Worm (Caenorhabditis elegans) whole organism, L2 larva: ENCODE results near the gene F49F1.4.
A peak's percentile ranks its signal among the peaks of the same experiment; 100 is the strongest.
"Not testable (repeated sequence)": the region's sequence is repeated elsewhere in the genome, so short reads cannot be mapped to it uniquely, and the experiment has no call there.

Experiments
- C34F6.9 ChIP-seq: fragments of 150-350 bp; optimal IDR thresholded peaks from 2 replicates; lab custom pipeline; 2014; ENCODE audit warnings: missing biosample characterization, missing genetic modification characterization
- Y55F3AM.14 ChIP-seq: fragments of 200-800 bp; sonication (Bioruptor generic); optimal IDR thresholded peaks from 2 replicates; lab custom pipeline; 2018; ENCODE audit warnings: mild to moderate bottlenecking, missing genetic modification characterization, missing compliant biosample characterization
- ZK546.5 ChIP-seq: sonication (generic microtip); optimal IDR thresholded peaks from 2 replicates; lab custom pipeline; 2017; ENCODE audit warnings: missing biosample characterization, missing genetic modification characterization
- alr-1 ChIP-seq: fragments of 150-350 bp; optimal IDR thresholded peaks from 2 replicates; lab custom pipeline; 2014; ENCODE audit warnings: missing biosample characterization, missing genetic modification characterization
- aly-2 ChIP-seq: fragments of 150-350 bp; optimal IDR thresholded peaks from 2 replicates; lab custom pipeline; 2014; ENCODE audit warnings: missing biosample characterization, missing genetic modification characterization
- blmp-1 ChIP-seq: sonication (generic microtip); optimal IDR thresholded peaks from 2 replicates; lab custom pipeline; 2017; ENCODE audit warnings: missing genetic modification characterization, mild to moderate bottlenecking, missing compliant biosample characterization, antibody characterized with exemption, moderate library complexity; ENCODE audit not compliant: insufficient read depth
- ceh-16 ChIP-seq: fragments of 150-350 bp; optimal IDR thresholded peaks from 2 replicates; lab custom pipeline; 2014; ENCODE audit warnings: missing biosample characterization, missing genetic modification characterization
- ceh-82 ChIP-seq: fragments of 150-350 bp; optimal IDR thresholded peaks from 2 replicates; lab custom pipeline; 2014; ENCODE audit warnings: missing biosample characterization, missing genetic modification characterization
- crh-2 ChIP-seq: sonication (generic microtip); optimal IDR thresholded peaks from 2 replicates; lab custom pipeline; 2017; ENCODE audit warnings: missing biosample characterization, missing genetic modification characterization
- dmd-4 ChIP-seq: sonication (generic microtip); optimal IDR thresholded peaks from 2 replicates; lab custom pipeline; 2017; ENCODE audit warnings: missing biosample characterization, missing genetic modification characterization
- egl-27 ChIP-seq: sonication (generic microtip); optimal IDR thresholded peaks from 3 replicates; lab custom pipeline; 2017; ENCODE audit warnings: missing biosample characterization, missing genetic modification reagents, missing genetic modification characterization
- elt-1 ChIP-seq: fragments of 150-350 bp; optimal IDR thresholded peaks from 2 replicates; lab custom pipeline; 2014; ENCODE audit warnings: missing biosample characterization, missing genetic modification characterization
- elt-3 ChIP-seq: sonication (generic microtip); optimal IDR thresholded peaks from 2 replicates; lab custom pipeline; 2017; ENCODE audit warnings: missing biosample characterization, missing genetic modification characterization
- fos-1 ChIP-seq: fragments of 150-350 bp; optimal IDR thresholded peaks from 2 replicates; lab custom pipeline; 2014; ENCODE audit warnings: missing biosample characterization, missing genetic modification characterization
- gmeb-1 ChIP-seq: fragments of 150-350 bp; optimal IDR thresholded peaks from 2 replicates; lab custom pipeline; 2014; ENCODE audit warnings: missing biosample characterization, missing genetic modification characterization
- lin-11 ChIP-seq: fragments of 150-350 bp; sonication (generic microtip); optimal IDR thresholded peaks from 2 replicates; lab custom pipeline; 2014; ENCODE audit warnings: missing biosample characterization, missing genetic modification characterization, inconsistent platforms, mixed read lengths
- lin-13 ChIP-seq: fragments of 150-350 bp; optimal IDR thresholded peaks from 2 replicates; lab custom pipeline; 2014; ENCODE audit warnings: missing biosample characterization, missing genetic modification reagents, missing genetic modification characterization
- lin-39 ChIP-seq: fragments of 150-350 bp; optimal IDR thresholded peaks from 2 replicates; lab custom pipeline; 2014; ENCODE audit warnings: missing biosample characterization, missing genetic modification reagents, missing genetic modification characterization
- mab-5 ChIP-seq: fragments of 150-350 bp; optimal IDR thresholded peaks from 2 replicates; lab custom pipeline; 2014; ENCODE audit warnings: missing biosample characterization, missing genetic modification characterization
- mbf-1 ChIP-seq: sonication (generic microtip); optimal IDR thresholded peaks from 2 replicates; lab custom pipeline; 2017; ENCODE audit warnings: missing biosample characterization, missing genetic modification characterization
- mdl-1 ChIP-seq, 2 experiments: fragments of 150-350 bp in 1 of 2; sonication (generic microtip) in 1 of 2; optimal IDR thresholded peaks; 2 replicates each; lab custom pipeline; 2017; ENCODE audit warnings: missing biosample characterization in 2 of 2, missing genetic modification characterization in 2 of 2
- nhr-11 ChIP-seq: fragments of 150-350 bp; optimal IDR thresholded peaks from 2 replicates; lab custom pipeline; 2014; ENCODE audit warnings: missing biosample characterization, missing genetic modification characterization
- nhr-12 ChIP-seq: fragments of 150-350 bp; optimal IDR thresholded peaks from 2 replicates; lab custom pipeline; 2014; ENCODE audit warnings: missing biosample characterization, missing genetic modification characterization
- nhr-129 ChIP-seq: fragments of 150-350 bp; optimal IDR thresholded peaks from 2 replicates; lab custom pipeline; 2014; ENCODE audit warnings: missing biosample characterization, missing genetic modification characterization
- nhr-21 ChIP-seq: fragments of 150-350 bp; optimal IDR thresholded peaks from 2 replicates; lab custom pipeline; 2014; ENCODE audit warnings: missing biosample characterization, missing genetic modification characterization
- nhr-23 ChIP-seq: fragments of 150-350 bp; optimal IDR thresholded peaks from 2 replicates; lab custom pipeline; 2014; ENCODE audit warnings: missing biosample characterization, missing genetic modification reagents, missing genetic modification characterization
- nhr-25 ChIP-seq: fragments of 150-350 bp; sonication (generic microtip); optimal IDR thresholded peaks from 3 replicates; lab custom pipeline; 2014; ENCODE audit warnings: missing biosample characterization, missing genetic modification characterization
- nhr-6 ChIP-seq: fragments of 150-350 bp; optimal IDR thresholded peaks from 2 replicates; lab custom pipeline; 2014; ENCODE audit warnings: missing biosample characterization, missing genetic modification characterization
- nhr-77 ChIP-seq: fragments of 150-350 bp; optimal IDR thresholded peaks from 2 replicates; lab custom pipeline; 2014; ENCODE audit warnings: missing biosample characterization, missing genetic modification characterization
- peb-1 ChIP-seq: fragments of 150-350 bp; optimal IDR thresholded peaks from 2 replicates; lab custom pipeline; 2014; ENCODE audit warnings: missing biosample characterization, missing genetic modification characterization
- skn-1 ChIP-seq: sonication (generic microtip); optimal IDR thresholded peaks from 2 replicates; lab custom pipeline; 2017; ENCODE audit warnings: missing biosample characterization, missing genetic modification characterization
- sma-3 ChIP-seq: sonication (generic microtip); optimal IDR thresholded peaks from 2 replicates; lab custom pipeline; 2016; ENCODE audit warnings: missing genetic modification reagents, missing genetic modification characterization, missing compliant biosample characterization
- sma-9 ChIP-seq, 2 experiments: fragments of 150-350 bp in 1 of 2; sonication (generic microtip) in 1 of 2; optimal IDR thresholded peaks; 2 replicates each; lab custom pipeline; 2014 to 2016; ENCODE audit warnings: missing genetic modification characterization in 2 of 2, mild to moderate bottlenecking in 1 of 2, missing biosample characterization in 1 of 2, missing compliant biosample characterization in 1 of 2, missing genetic modification reagents in 1 of 2, moderate library complexity in 1 of 2
- snpc-4 ChIP-seq: fragments of 150-350 bp; optimal IDR thresholded peaks from 2 replicates; lab custom pipeline; 2014; ENCODE audit warnings: missing biosample characterization, missing genetic modification characterization
- unc-62 ChIP-seq: fragments of 150-350 bp; optimal IDR thresholded peaks from 2 replicates; lab custom pipeline; 2014; ENCODE audit warnings: missing biosample characterization, missing genetic modification reagents, missing genetic modification characterization
- zag-1 ChIP-seq: fragments of 150-350 bp; optimal IDR thresholded peaks from 2 replicates; lab custom pipeline; 2014; ENCODE audit warnings: missing biosample characterization, missing genetic modification characterization
- ztf-11 ChIP-seq: sonication (generic microtip); optimal IDR thresholded peaks from 2 replicates; lab custom pipeline; 2017; ENCODE audit warnings: missing biosample characterization, missing genetic modification characterization

The F49F1.4 gene

ce11 chrIV:4147891-4148290, 32.4 kb upstream of the F49F1.4 start:
- no peak for TF ChIP-seq gmeb-1 (tag; lab: Kevin White, UChicago)
- TF ChIP-seq fos-1 (tag; lab: Kevin White, UChicago): peak; percentile 91
- TF ChIP-seq, all 48 proteins: peak for 1

- TF ChIP-seq gmeb-1 (tag; lab: Kevin White, UChicago): no peak
- TF ChIP-seq sma-3 (GFP tag; lab: Kevin White, UChicago): no peak
- no peak for TF ChIP-seq Y55F3AM.14 (GFP tag; lab: Kevin White, UChicago)
- TF ChIP-seq nhr-12: no peak
- TF ChIP-seq fos-1 (tag; lab: Kevin White, UChicago): no peak
- TF ChIP-seq nhr-129 (tag; lab: Kevin White, UChicago): no peak
- TF ChIP-seq, all 48 proteins: peak for 0
Observed at ce11 chrIV:4144784-4145183, 29.2 kb upstream of the F49F1.4 start, which contains the start of gene R07C12.3. Gene R07C12.3 (plus strand): TSS chrIV:4145084.

ce11 chrIV:4142986-4143385, 27.5 kb upstream of the F49F1.4 start, which contains the start of gene F49F1.12:
Gene F49F1.12 (minus strand): TSS chrIV:4143086.
- TF ChIP-seq ztf-11, blmp-1, nhr-12: not testable (repeated sequence)

- TF ChIP-seq dmd-4 (tag; lab: Kevin White, UChicago): no peak
Observed at ce11 chrIV:4141311-4141710, 25.8 kb upstream of the F49F1.4 start, which contains the start of gene F49F1.11. Gene F49F1.11 (minus strand): TSS chrIV:4141411.

- no peak for TF ChIP-seq lin-13 (GFP tag; lab: Kevin White, UChicago)
- TF ChIP-seq mdl-1 (tag; optimal IDR thresholded peaks at IDR 0.05; lab: Kevin White, UChicago): no peak
- no peak for TF ChIP-seq zag-1 (tag; lab: Kevin White, UChicago)
- no peak for TF ChIP-seq ztf-11
- TF ChIP-seq nhr-11 (tag; lab: Kevin White, UChicago): no peak
- no peak for TF ChIP-seq mab-5 (tag; lab: Kevin White, UChicago)
- no peak for TF ChIP-seq lin-39 (tag; lab: Kevin White, UChicago)
- no peak for TF ChIP-seq nhr-25
- no peak for TF ChIP-seq ceh-82 (tag; lab: Kevin White, UChicago)
- no peak for TF ChIP-seq snpc-4 (tag; lab: Kevin White, UChicago)
- no peak for TF ChIP-seq crh-2 (tag; lab: Kevin White, UChicago)
- no peak for TF ChIP-seq elt-1 (tag; lab: Kevin White, UChicago)
- no peak for TF ChIP-seq alr-1 (tag; lab: Kevin White, UChicago)
- no peak for TF ChIP-seq nhr-21 (tag; lab: Kevin White, UChicago)
- TF ChIP-seq ZK546.5 (tag; lab: Kevin White, UChicago): no peak
- no peak for TF ChIP-seq dmd-4 (tag; lab: Kevin White, UChicago)
- TF ChIP-seq nhr-77: no peak
- no peak for TF ChIP-seq aly-2 (tag; lab: Kevin White, UChicago)
- TF ChIP-seq sma-9 (GFP tag; optimal IDR thresholded peaks at IDR 0.05; lab: Kevin White, UChicago): no peak
- no peak for TF ChIP-seq sma-9 (tag; optimal IDR thresholded peaks at IDR 0.05; lab: Kevin White, UChicago)
- TF ChIP-seq nhr-6 (tag; lab: Kevin White, UChicago): no peak
- TF ChIP-seq, all 48 proteins: peak for 0
Observed at ce11 chrIV:4140265-4140664, 24.7 kb upstream of the F49F1.4 start, which contains the start of gene F49F1.18. Gene F49F1.18 (minus strand): TSS chrIV:4140365.

ce11 chrIV:4139022-4139421, 23.5 kb upstream of the F49F1.4 start, which contains the start of gene F49F1.10:
Gene F49F1.10 (minus strand): TSS chrIV:4139122.
- TF ChIP-seq nhr-11 (tag; lab: Kevin White, UChicago) (no peak), mab-5 (tag; lab: Kevin White, UChicago) (no peak), nhr-23 (tag; lab: Kevin White, UChicago) (no peak), ceh-16 (tag; lab: Kevin White, UChicago) (no peak), lin-11 (no peak), mbf-1 (tag; lab: Kevin White, UChicago) (no peak), alr-1 (tag; lab: Kevin White, UChicago) (no peak), lin-13 (GFP tag; lab: Kevin White, UChicago) (no peak), dmd-4 (tag; lab: Kevin White, UChicago) (no peak), unc-62 (GFP tag; lab: Kevin White, UChicago) (no peak), skn-1 (tag; lab: Kevin White, UChicago) (no peak), C34F6.9 (no peak), egl-27 (tag; lab: Kevin White, UChicago) (no peak), gmeb-1 (tag; lab: Kevin White, UChicago) (no peak), peb-1 (tag; lab: Kevin White, UChicago) (no peak), elt-3 (tag; lab: Kevin White, UChicago) (no peak)
- TF ChIP-seq, all 48 proteins: peak for 0
